Fruit fly (Drosophila melanogaster): ENCODE results near the gene Hsp110.

Gene Hsp110

DNA sequence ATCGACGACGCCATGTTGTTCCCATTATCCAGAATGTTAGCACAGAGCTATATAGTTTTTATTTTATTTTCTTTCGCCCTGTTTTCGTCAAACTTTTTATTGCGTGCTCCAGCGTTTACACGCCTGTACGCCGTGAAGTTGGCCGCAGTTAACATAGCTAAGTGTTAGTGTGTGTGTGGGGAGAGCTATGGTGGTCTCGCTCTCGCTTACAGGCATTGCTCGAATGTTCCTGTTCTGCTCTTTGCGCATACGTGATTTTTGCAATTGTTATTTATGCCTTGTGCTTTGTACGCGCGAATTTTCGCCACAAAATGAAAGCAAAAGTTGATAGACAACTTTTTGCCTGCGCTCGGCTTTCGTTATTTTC, 32.8 kb upstream of the Hsp110 start:
- TF ChIP-seq CG17806 (tag; optimal IDR thresholded peaks at IDR 0.05), result no peak
- no peak for TF ChIP-seq CG8301 (tag; optimal IDR thresholded peaks at IDR 0.05)
- TF ChIP-seq Pif1A (GFP tag; optimal IDR thresholded peaks at IDR 0.05), result no peak
- TF ChIP-seq CG4496 (GFP tag; IDR thresholded peaks at IDR 0.05), result peak; percentile 17; the same call in 1 of the 3 replicates
- no peak for TF ChIP-seq CG9948 (tag; optimal IDR thresholded peaks at IDR 0.05)
- peak; percentile 55 for TF ChIP-seq Ets98B (GFP tag; IDR thresholded peaks at IDR 0.05)
- TF ChIP-seq CG32121 (GFP tag; IDR thresholded peaks at IDR 0.05), result peak; percentile 47; the same call in 1 of the 2 replicates
- no peak for TF ChIP-seq Pif1B (GFP tag; optimal IDR thresholded peaks at IDR 0.05)
- TF ChIP-seq fd96Ca (GFP tag; IDR thresholded peaks at IDR 0.05), result peak; percentile 56; the same call in 1 of the 3 replicates
- no peak for TF ChIP-seq CG10348 (GFP tag; IDR thresholded peaks at IDR 0.05)
- TF ChIP-seq Snoo (tag; optimal IDR thresholded peaks at IDR 0.05), result no peak
- TF ChIP-seq D1 (tag; optimal IDR thresholded peaks at IDR 0.05), result no peak
- peak; percentile 18 for TF ChIP-seq CG13204 (GFP tag; optimal IDR thresholded peaks at IDR 0.05)
- TF ChIP-seq CG14655 (GFP tag; optimal IDR thresholded peaks at IDR 0.05), result peak; percentile 17
- peak; percentile 35; the same call in 1 of the 2 replicates for TF ChIP-seq CG12605 (GFP tag; IDR thresholded peaks at IDR 0.05)
- TF ChIP-seq CG8159 (tag; optimal IDR thresholded peaks at IDR 0.05), result no peak
- no peak for TF ChIP-seq EcR (GFP tag; optimal IDR thresholded peaks at IDR 0.05)

DNA sequence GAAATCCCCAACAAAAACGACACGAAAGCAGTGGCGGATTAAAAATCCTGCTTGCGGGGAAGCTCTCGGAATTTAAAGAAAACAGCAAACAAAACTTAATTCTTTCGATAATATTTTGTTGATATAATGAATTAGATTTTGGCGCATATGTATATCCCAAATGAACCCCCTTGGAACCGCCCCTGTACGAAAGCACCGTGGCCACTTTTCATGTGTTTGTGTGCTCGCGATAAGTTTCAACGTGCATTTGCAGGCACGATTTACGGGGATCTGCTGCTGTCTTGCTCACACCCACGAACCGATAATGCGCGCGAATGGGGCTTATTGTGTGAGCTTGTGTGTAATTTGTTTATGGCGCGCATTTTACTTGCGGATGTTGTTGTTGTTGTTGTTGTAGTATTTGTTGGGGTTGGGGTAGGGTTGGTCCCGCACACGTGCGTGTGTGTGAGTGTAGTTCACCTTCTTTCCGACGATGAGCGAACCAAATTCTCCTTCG, 31.8 kb upstream of the Hsp110 start:
- TF ChIP-seq CG9948 (tag; optimal IDR thresholded peaks at IDR 0.05), result peak; percentile 97
- peak; percentile 96 for TF ChIP-seq Snoo (tag; optimal IDR thresholded peaks at IDR 0.05)
- peak; percentile 98 for TF ChIP-seq CG10348 (GFP tag; IDR thresholded peaks at IDR 0.05)
- TF ChIP-seq CG4496 (GFP tag; IDR thresholded peaks at IDR 0.05), result peak; percentile 99
- peak; percentile 94 for TF ChIP-seq gl (tag; optimal IDR thresholded peaks at IDR 0.05)
- peak; percentile 98 for TF ChIP-seq CG8301 (tag; optimal IDR thresholded peaks at IDR 0.05)
- TF ChIP-seq rn (GFP tag; IDR thresholded peaks at IDR 0.05), result peak; percentile 97
- TF ChIP-seq D1 (tag; optimal IDR thresholded peaks at IDR 0.05), result no peak
- peak; percentile 48 for TF ChIP-seq EcR (GFP tag; optimal IDR thresholded peaks at IDR 0.05)
- TF ChIP-seq Pif1A (GFP tag; optimal IDR thresholded peaks at IDR 0.05), result peak; percentile 98
- peak; percentile 98 for TF ChIP-seq CG32121 (GFP tag; IDR thresholded peaks at IDR 0.05)
- TF ChIP-seq CG8159 (tag; optimal IDR thresholded peaks at IDR 0.05), result peak; percentile 97
- peak; percentile 97 for TF ChIP-seq CG15710 (tag; optimal IDR thresholded peaks at IDR 0.05)
- peak; percentile 100 for TF ChIP-seq fd96Ca (GFP tag; IDR thresholded peaks at IDR 0.05)
- TF ChIP-seq Ets98B (GFP tag; IDR thresholded peaks at IDR 0.05), result peak; percentile 99
- peak; percentile 98 for TF ChIP-seq CG14655 (GFP tag; optimal IDR thresholded peaks at IDR 0.05)
- TF ChIP-seq CG12605 (GFP tag; IDR thresholded peaks at IDR 0.05), result peak; percentile 96
- peak; percentile 97 for TF ChIP-seq CG17806 (tag; optimal IDR thresholded peaks at IDR 0.05)
- peak; percentile 96 for TF ChIP-seq CG34367 (tag; optimal IDR thresholded peaks at IDR 0.05)
- TF ChIP-seq Pif1B (GFP tag; optimal IDR thresholded peaks at IDR 0.05), result peak; percentile 98
- TF ChIP-seq CG13204 (GFP tag; optimal IDR thresholded peaks at IDR 0.05), result peak; percentile 93

- no peak for TF ChIP-seq CG13204 (GFP tag; optimal IDR thresholded peaks at IDR 0.05)
- no peak for TF ChIP-seq Pif1A (GFP tag; optimal IDR thresholded peaks at IDR 0.05)
- peak; percentile 19; the same call in 1 of the 3 replicates for TF ChIP-seq CG4496 (GFP tag; IDR thresholded peaks at IDR 0.05)
Observed at dm6 chr3L:14005627-14006287, 31.1 kb upstream of the Hsp110 start.

DNA sequence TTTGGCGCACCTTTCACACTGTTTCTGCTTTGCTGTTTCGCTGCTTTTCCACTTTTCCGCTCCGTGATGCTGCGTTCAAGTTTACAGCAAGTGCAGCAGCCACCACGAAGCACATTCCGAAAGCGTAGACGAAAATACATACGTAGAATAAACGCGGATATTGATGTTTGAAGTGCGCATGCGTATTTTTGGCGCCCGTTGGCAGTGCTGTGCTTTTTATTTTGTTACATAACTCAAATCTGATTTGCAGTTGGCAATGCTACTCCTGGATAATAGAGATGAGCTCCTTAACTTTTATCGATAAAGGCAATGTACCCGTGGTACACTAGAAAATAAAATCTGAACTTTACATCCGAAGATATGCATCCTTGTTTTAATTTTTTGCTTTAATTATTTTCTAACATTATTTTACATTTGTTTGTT, 30.1 kb upstream of the Hsp110 start:
- TF ChIP-seq CG34367 (tag; optimal IDR thresholded peaks at IDR 0.05) (no peak), CG9948 (tag; optimal IDR thresholded peaks at IDR 0.05) (no peak), CG8159 (tag; optimal IDR thresholded peaks at IDR 0.05) (no peak), CG13204 (GFP tag; optimal IDR thresholded peaks at IDR 0.05) (no peak), fd96Ca (GFP tag; IDR thresholded peaks at IDR 0.05) (no peak), rn (GFP tag; IDR thresholded peaks at IDR 0.05) (no peak), CG10348 (GFP tag; IDR thresholded peaks at IDR 0.05) (no peak), Ets98B (GFP tag; IDR thresholded peaks at IDR 0.05) (peak; percentile 15), CG14655 (GFP tag; optimal IDR thresholded peaks at IDR 0.05) (no peak), D1 (tag; optimal IDR thresholded peaks at IDR 0.05) (no peak), CG17806 (tag; optimal IDR thresholded peaks at IDR 0.05) (no peak), EcR (GFP tag; optimal IDR thresholded peaks at IDR 0.05) (no peak), Snoo (tag; optimal IDR thresholded peaks at IDR 0.05) (no peak), CG12605 (GFP tag; IDR thresholded peaks at IDR 0.05) (0 out of 2 replicates have a peak, but pooled peaks have one; percentile 8)

- TF ChIP-seq CG4496 (GFP tag; IDR thresholded peaks at IDR 0.05) (no peak), Snoo (tag; optimal IDR thresholded peaks at IDR 0.05) (no peak), fd96Ca (GFP tag; IDR thresholded peaks at IDR 0.05) (no peak), Pif1A (GFP tag; optimal IDR thresholded peaks at IDR 0.05) (no peak), CG8301 (tag; optimal IDR thresholded peaks at IDR 0.05) (no peak), CG12605 (GFP tag; IDR thresholded peaks at IDR 0.05) (no peak), CG9948 (tag; optimal IDR thresholded peaks at IDR 0.05) (no peak), CG13204 (GFP tag; optimal IDR thresholded peaks at IDR 0.05) (no peak)
Observed at dm6 chr3L:14025736-14026135, 11.1 kb upstream of the Hsp110 start.

DNA sequence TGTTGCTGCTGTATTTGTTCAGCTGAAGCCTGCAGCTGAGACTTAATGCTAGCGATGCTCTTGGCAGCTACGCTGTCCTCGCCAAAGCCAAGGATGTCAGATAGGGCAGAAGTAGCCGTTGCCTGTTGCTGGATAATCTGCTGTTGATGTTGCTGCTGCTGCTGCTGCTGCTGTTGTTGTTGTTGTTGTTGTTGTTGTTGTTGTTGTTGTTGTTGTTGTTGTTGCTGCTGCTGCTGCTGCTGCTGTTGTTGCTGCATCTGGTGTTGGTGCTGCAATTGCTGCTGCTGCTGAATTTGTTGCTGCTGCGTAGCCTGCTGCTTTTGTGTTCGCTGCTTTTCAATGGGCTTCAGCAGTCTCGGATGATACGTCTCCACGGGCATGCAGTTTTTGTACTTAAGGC, 9.3 kb upstream of the Hsp110 start:
- TF ChIP-seq CG32121 (GFP tag; IDR thresholded peaks at IDR 0.05), result no peak
- TF ChIP-seq Snoo (tag; optimal IDR thresholded peaks at IDR 0.05), result no peak
- TF ChIP-seq Ets98B (GFP tag; IDR thresholded peaks at IDR 0.05), result no peak
- TF ChIP-seq CG4496 (GFP tag; IDR thresholded peaks at IDR 0.05), result no peak
- no peak for TF ChIP-seq Pif1B (GFP tag; optimal IDR thresholded peaks at IDR 0.05)
- TF ChIP-seq CG12605 (GFP tag; IDR thresholded peaks at IDR 0.05), result no peak
- no peak for TF ChIP-seq D1 (tag; optimal IDR thresholded peaks at IDR 0.05)
- no peak for TF ChIP-seq CG15710 (tag; optimal IDR thresholded peaks at IDR 0.05)
- no peak for TF ChIP-seq CG10348 (GFP tag; IDR thresholded peaks at IDR 0.05)
- TF ChIP-seq gl (tag; optimal IDR thresholded peaks at IDR 0.05), result no peak
- no peak for TF ChIP-seq EcR (GFP tag; optimal IDR thresholded peaks at IDR 0.05)
- no peak for TF ChIP-seq CG34367 (tag; optimal IDR thresholded peaks at IDR 0.05)
- TF ChIP-seq CG8159 (tag; optimal IDR thresholded peaks at IDR 0.05), result no peak
